Worm (Caenorhabditis elegans) whole organism, late embryonic: Measurements from ENCODE around the gene C25A11.2.

Source experiments
- hlh-13 ChIP-seq: fragments of 200-800 bp; sonication (Bioruptor generic); optimal IDR thresholded peaks from 2 replicates; lab custom pipeline; 2018; ENCODE audit warnings: mild to moderate bottlenecking, missing genetic modification characterization, missing compliant biosample characterization
- pha-4 ChIP-seq: fragments of 150-350 bp; optimal IDR thresholded peaks from 2 replicates; lab custom pipeline; 2018; ENCODE audit warnings: missing biosample characterization, missing genetic modification reagents, missing genetic modification characterization

DNA sequence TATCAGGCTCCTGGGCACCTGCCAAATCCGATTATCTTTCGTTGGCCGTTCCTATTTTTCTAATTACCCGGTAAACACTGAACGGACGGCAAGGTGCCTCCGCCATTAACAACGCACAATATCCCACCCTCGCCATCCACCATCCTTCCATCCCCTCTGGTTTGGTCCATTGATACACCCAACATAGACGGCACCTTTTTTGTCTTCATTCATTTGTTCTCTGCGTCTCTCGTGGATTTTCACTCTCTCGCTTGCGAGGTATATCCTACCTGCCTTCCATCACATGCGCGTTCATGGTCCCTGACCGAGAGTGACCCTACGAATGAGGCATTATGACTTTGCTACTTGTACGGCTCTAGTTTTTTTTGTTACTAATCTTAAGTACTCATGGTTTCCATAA is 24.3 kb upstream of the C25A11.2 start:
- TF ChIP-seq pha-4 (tag; lab: Kevin White, UChicago) (no peak), hlh-13 (GFP tag; lab: Kevin White, UChicago) (no peak)
